Worm (Caenorhabditis elegans): ENCODE data around the gene C24H10.4.

DNA sequence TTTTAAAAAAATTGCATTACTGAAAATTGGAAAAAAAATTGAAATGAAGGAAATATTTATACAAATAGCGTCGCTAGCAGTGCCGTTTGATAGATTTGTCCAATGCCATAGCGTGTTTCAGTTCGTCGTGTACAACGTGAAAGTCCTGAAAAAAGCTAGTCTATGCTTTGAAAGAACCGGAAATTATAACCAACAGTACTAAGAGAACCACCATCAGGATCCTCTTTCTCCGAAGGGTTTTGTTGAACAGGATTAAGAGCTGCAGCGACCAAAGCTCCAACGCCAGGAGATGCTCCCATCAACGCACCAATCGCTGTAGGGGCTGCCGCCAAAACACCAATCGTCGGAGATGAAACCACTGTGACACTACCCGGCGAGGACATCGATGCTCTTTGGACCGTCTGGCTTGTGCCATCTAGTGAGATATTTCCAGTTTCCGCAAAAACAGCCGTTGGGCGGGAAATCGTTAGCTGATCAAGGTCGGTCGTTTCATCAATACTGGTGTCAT lies 47.2 kb upstream of the C24H10.4 start:
- TF ChIP-seq lin-15B (tag; optimal IDR thresholded peaks at IDR 0.05) (no peak), ceh-82 (tag; optimal IDR thresholded peaks at IDR 0.05) (no peak), snpc-4 (tag; optimal IDR thresholded peaks at IDR 0.05) (no peak), nhr-76 (tag; optimal IDR thresholded peaks at IDR 0.05) (no peak), egl-5 (tag; optimal IDR thresholded peaks at IDR 0.05) (no peak), pqm-1 (tag; optimal IDR thresholded peaks at IDR 0.05) (no peak), ZK546.5 (tag; optimal IDR thresholded peaks at IDR 0.05) (no peak), zag-1 (tag; optimal IDR thresholded peaks at IDR 0.05) (no peak)
